Worm (Caenorhabditis elegans): ENCODE data around the gene tag-18.

The tag-18 gene

DNA sequence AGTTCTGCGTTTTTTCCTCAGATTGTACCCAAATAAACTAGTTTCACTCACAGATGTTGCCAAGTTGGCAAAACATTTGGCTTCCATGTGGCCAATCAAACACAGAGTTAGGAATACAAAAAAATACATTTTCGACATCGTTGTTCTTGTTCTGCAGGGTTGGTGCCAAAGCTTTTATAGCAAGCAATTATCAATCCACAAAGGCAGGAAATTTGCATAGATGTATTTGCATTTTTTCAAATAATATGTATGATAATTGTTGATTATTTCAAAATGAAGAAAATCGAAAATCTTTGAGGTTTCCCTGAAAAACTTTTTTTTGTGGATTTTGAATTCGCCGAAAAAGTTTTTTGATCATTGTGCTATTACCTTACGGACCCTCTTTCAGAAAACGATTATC lies 28.6 kb upstream of the tag-18 start, which contains the start of gene T14G12.11:
T14G12.11 (minus strand) TSS at position 138 of the 400 bp plus-strand sequence.
- TF ChIP-seq zip-2 (tag; optimal IDR thresholded peaks at IDR 0.05) (no peak), lin-29 (GFP tag; IDR thresholded peaks at IDR 0.05) (no peak), aha-1 (tag) (peak; percentile 91)

DNA sequence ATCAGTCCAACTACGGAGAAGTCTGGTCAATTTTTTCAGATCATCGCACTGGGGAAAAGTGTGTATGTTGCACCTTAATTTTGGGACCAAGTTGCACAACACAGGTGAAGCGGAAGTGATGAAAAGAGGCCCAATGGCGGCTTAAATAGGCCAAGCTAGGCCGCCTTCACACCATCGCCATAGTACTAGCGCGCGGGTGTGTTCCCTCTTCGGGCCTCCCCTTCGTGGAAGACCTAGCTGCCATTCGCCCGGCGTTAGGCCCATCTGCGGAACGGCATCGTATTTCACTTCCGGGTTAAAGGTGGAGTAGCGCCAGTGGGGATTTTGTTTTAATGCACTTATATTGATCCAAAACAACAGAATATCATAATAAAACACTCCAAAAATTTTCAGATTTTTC lies 26.0 kb upstream of the tag-18 start:
- 0 out of 2 replicates have a peak, but pooled peaks have one; percentile 34 for TF ChIP-seq D1046.2 (GFP tag; IDR thresholded peaks at IDR 0.05)
- TF ChIP-seq jun-1 (tag; optimal IDR thresholded peaks at IDR 0.05) = no peak
- 0 out of 2 replicates have a peak, but pooled peaks have one; percentile 16 for TF ChIP-seq mxl-2 (GFP tag; conservative IDR thresholded peaks at IDR 0.05)

DNA sequence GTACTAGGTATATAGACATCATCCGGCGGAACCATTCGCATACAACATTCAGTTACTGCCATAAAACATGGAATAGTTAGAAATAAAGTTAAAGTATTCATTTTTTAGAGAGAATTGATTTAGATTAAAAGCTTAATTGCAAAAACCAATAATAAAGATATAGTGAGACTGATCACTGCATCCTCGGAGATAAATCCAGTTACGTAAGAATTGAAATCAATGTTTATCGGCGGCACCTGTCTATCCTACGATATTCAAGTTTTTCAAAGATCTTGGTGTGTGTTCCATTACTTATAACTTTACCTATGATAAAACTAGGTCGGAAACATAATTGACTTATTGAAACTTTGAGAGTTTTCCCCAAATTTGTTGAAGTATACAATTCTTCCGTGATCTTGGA lies 25.5 kb upstream of the tag-18 start, which contains the start of gene T14G12.6:
T14G12.6 (minus strand) TSS at position 101 of the 400 bp plus-strand sequence.
- TF ChIP-seq nhr-77 (tag; optimal IDR thresholded peaks at IDR 0.05) = no peak
- no peak for TF ChIP-seq cey-2 (tag; optimal IDR thresholded peaks at IDR 0.05; ENCODE audit: borderline replicate concordance, insufficient read depth)
- no peak for TF ChIP-seq dmd-6 (GFP tag; IDR thresholded peaks at IDR 0.05)
- no peak for TF ChIP-seq nhr-6 (tag; optimal IDR thresholded peaks at IDR 0.05)

DNA sequence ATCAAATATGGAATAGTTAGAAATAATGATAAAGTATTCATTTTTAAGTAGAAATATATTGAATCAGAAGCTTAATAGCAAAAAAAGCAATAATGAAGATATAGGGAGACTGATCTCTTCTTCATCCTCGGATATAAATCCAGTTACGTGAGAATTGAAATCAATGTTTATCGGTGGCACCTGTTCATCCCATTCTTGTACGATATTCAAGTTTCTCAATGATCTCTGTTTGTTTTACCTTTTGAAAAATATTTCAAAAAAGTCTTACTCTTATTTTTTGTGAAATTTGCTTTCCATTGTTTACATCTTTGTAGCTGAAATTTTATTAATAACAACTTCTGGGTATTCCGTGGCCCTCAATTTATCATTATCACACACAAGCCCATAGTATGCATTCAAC lies 24.6 kb upstream of the tag-18 start, which contains the start of gene T14G12.12:
T14G12.12 (minus strand) TSS at position 101 of the 400 bp plus-strand sequence.
- TF ChIP-seq F44E2.7 (GFP tag; IDR thresholded peaks at IDR 0.05) = no peak
- TF ChIP-seq nhr-41 (GFP tag; IDR thresholded peaks at IDR 0.05) = no peak
- TF ChIP-seq nhr-11 (tag; optimal IDR thresholded peaks at IDR 0.05) = no peak
- no peak for TF ChIP-seq ZK546.5 (tag; optimal IDR thresholded peaks at IDR 0.05)
- TF ChIP-seq nhr-25 (tag; optimal IDR thresholded peaks at IDR 0.05; ENCODE audit: borderline replicate concordance, insufficient read depth) = no peak
- no peak for TF ChIP-seq mep-1 (tag; optimal IDR thresholded peaks at IDR 0.05)
- TF ChIP-seq lin-1 (GFP tag; IDR thresholded peaks at IDR 0.05) = no peak
- TF ChIP-seq tag-97 (GFP tag; IDR thresholded peaks at IDR 0.05) = no peak
- no peak for TF ChIP-seq ama-1 (optimal IDR thresholded peaks at IDR 0.05)
- TF ChIP-seq ceh-20 (GFP tag; IDR thresholded peaks at IDR 0.05) = no peak
- TF ChIP-seq set-16 (GFP tag; IDR thresholded peaks at IDR 0.05) = no peak
- TF ChIP-seq ceh-44 (GFP tag; IDR thresholded peaks at IDR 0.05) = no peak

DNA sequence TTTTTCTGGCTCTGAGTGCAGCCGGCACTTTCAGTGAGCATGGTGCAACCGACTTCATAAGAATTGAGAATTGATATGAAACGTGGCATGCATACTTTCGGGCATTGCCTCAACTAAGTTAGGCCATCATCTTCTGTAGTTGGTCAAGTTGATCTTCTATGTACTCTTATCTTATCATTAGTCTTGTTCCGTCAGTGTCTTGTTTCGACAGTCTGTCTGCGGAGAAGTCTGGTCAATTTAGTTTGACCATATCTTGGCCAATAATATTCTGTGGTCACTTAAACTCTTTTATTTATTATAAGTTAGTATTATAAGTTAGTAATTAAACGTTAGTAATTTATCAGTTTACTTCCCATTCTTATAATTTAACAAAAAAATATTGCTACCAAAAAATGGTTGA lies 22.4 kb upstream of the tag-18 start:
- TF ChIP-seq cey-2 (tag; optimal IDR thresholded peaks at IDR 0.05; ENCODE audit: borderline replicate concordance, insufficient read depth) (no peak), mep-1 (tag; optimal IDR thresholded peaks at IDR 0.05) (no peak), lin-38 (GFP tag; IDR thresholded peaks at IDR 0.05) (no peak), ZK546.5 (tag; optimal IDR thresholded peaks at IDR 0.05) (no peak), dmd-6 (GFP tag; IDR thresholded peaks at IDR 0.05) (no peak), hlh-30 (tag; optimal IDR thresholded peaks at IDR 0.05; ENCODE audit: insufficient read depth) (no peak), madf-9 (GFP tag; conservative IDR thresholded peaks at IDR 0.05) (no peak), nhr-77 (tag; optimal IDR thresholded peaks at IDR 0.05) (no peak), ceh-44 (GFP tag; IDR thresholded peaks at IDR 0.05) (no peak), nhr-10 (tag; optimal IDR thresholded peaks at IDR 0.05) (no peak), zip-11 (GFP tag; IDR thresholded peaks at IDR 0.05) (no peak), hlh-11 (tag; optimal IDR thresholded peaks at IDR 0.05) (no peak), nhr-28 (tag; optimal IDR thresholded peaks at IDR 0.05) (no peak), zip-2 (tag; optimal IDR thresholded peaks at IDR 0.05) (no peak), nhr-42 (GFP tag; IDR thresholded peaks at IDR 0.05) (no peak)

DNA sequence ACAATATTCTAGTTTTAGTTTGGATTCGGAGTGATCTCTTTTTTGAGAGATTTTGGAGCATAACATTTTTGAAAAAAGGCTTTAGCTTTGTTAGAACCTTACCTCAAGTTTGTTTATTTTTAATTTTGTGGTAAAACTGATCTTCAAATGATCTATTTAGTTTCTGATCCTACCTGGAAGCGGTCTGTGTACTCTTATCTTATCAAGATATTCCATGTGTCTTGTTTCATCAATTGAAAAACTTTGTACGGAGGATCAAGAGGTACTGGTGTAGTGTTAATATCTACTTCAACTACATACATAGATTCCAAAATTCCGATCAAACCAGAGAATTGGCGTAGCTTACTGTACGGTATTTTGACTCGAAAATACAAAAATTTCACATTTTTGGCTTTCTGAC lies 21.9 kb upstream of the tag-18 start:
- TF ChIP-seq cey-2 (tag; optimal IDR thresholded peaks at IDR 0.05; ENCODE audit: borderline replicate concordance, insufficient read depth) = no peak

Data from whole organism, L4 larva.